Worm (Caenorhabditis elegans) whole organism, L1 larva: ENCODE results near the gene ell-1.

Source experiments
- Y116A8C.19 ChIP-seq: sonication (generic microtip); optimal IDR thresholded peaks from 2 replicates; lab custom pipeline; 2016; ENCODE audit warnings: missing compliant biosample characterization, missing genetic modification characterization, borderline replicate concordance
- alr-1 ChIP-seq: fragments of 200-800 bp; sonication (Bioruptor generic); optimal IDR thresholded peaks from 2 replicates; lab custom pipeline; 2018; ENCODE audit warnings: borderline replicate concordance, mild to moderate bottlenecking, missing genetic modification characterization, missing compliant biosample characterization
- aly-2 ChIP-seq: fragments of 150-350 bp; optimal IDR thresholded peaks from 2 replicates; lab custom pipeline; 2014; ENCODE audit warnings: missing biosample characterization, missing genetic modification characterization
- ama-1 ChIP-seq: fragments of 150-350 bp; optimal IDR thresholded peaks from 2 replicates; lab custom pipeline; 2014
- blmp-1 ChIP-seq: fragments of 150-350 bp; optimal IDR thresholded peaks from 2 replicates; lab custom pipeline; 2014; ENCODE audit warnings: missing biosample characterization, missing genetic modification characterization
- ceh-63 ChIP-seq: fragments of 200-800 bp; sonication (Bioruptor generic); optimal IDR thresholded peaks from 2 replicates; lab custom pipeline; 2018; ENCODE audit warnings: mild to moderate bottlenecking, missing genetic modification characterization, missing compliant biosample characterization
- ceh-8 ChIP-seq: fragments of 200-800 bp; sonication (Bioruptor generic); optimal IDR thresholded peaks from 2 replicates; lab custom pipeline; 2018; ENCODE audit warnings: mild to moderate bottlenecking, missing genetic modification characterization, moderate library complexity, missing compliant biosample characterization
- ceh-88 ChIP-seq: fragments of 200-800 bp; sonication (Bioruptor generic); IDR thresholded peaks from 2 replicates; pipeline ENCODE4 v1.3.6; 2022; ENCODE audit warnings: missing genetic modification characterization, missing compliant biosample characterization
- ceh-90 ChIP-seq: sonication (generic microtip); optimal IDR thresholded peaks from 2 replicates; lab custom pipeline; 2016; ENCODE audit warnings: missing genetic modification characterization, missing compliant biosample characterization
- ces-1 ChIP-seq: fragments of 150-350 bp; optimal IDR thresholded peaks from 2 replicates; lab custom pipeline; 2014; ENCODE audit warnings: missing biosample characterization, missing genetic modification reagents, missing genetic modification characterization
- dsc-1 ChIP-seq: sonication (generic microtip); optimal IDR thresholded peaks from 2 replicates; lab custom pipeline; 2016; ENCODE audit warnings: mild to moderate bottlenecking, missing genetic modification characterization, missing compliant biosample characterization
- efl-1 ChIP-seq, 4 experiments: fragments of 150-350 bp; optimal IDR thresholded peaks in 3 of 4; peaks in 1 of 4; 1 replicate in 1 of 4; 2 replicates in 3 of 4; lab custom pipeline; 2014; ENCODE audit warnings: missing biosample characterization in 2 of 4, missing genetic modification characterization in 2 of 4, missing genetic modification reagents in 2 of 4
- egl-13 ChIP-seq: sonication (generic microtip); optimal IDR thresholded peaks from 2 replicates; lab custom pipeline; 2016; ENCODE audit warnings: missing genotype, missing genetic modification reagents, missing genetic modification characterization, missing compliant biosample characterization
- elt-3 ChIP-seq, 6 experiments: fragments of 150-350 bp in 1 of 6; sonication (generic microtip); optimal IDR thresholded peaks; 2 replicates each; lab custom pipeline; 2017 to 2018; ENCODE audit warnings: missing biosample characterization in 6 of 6, missing genetic modification characterization in 6 of 6, inconsistent platforms in 1 of 6
- ets-5 ChIP-seq: fragments of 200-800 bp; sonication (Bioruptor generic); IDR thresholded peaks from 2 replicates; pipeline ENCODE4 v1.3.6; 2022; ENCODE audit warnings: missing genetic modification characterization, missing compliant biosample characterization
- fos-1 ChIP-seq: fragments of 150-350 bp; optimal IDR thresholded peaks from 2 replicates; lab custom pipeline; 2014; ENCODE audit warnings: missing biosample characterization, missing genetic modification characterization
- grh-1 ChIP-seq: fragments of 200-800 bp; sonication (Bioruptor generic); IDR thresholded peaks from 2 replicates; pipeline ENCODE4 v1.3.6; 2022; ENCODE audit warnings: missing genetic modification reagents, missing genetic modification characterization, missing compliant biosample characterization
- hlh-17 ChIP-seq: fragments of 200-800 bp; sonication (Bioruptor generic); optimal IDR thresholded peaks from 2 replicates; lab custom pipeline; 2018; ENCODE audit warnings: missing genetic modification characterization, mild to moderate bottlenecking, missing compliant biosample characterization, moderate library complexity, borderline replicate concordance
- irx-1 ChIP-seq: sonication (generic microtip); optimal IDR thresholded peaks from 2 replicates; lab custom pipeline; 2016; ENCODE audit warnings: missing genetic modification characterization, missing compliant biosample characterization
- lin-13 ChIP-seq: fragments of 150-350 bp; optimal IDR thresholded peaks from 2 replicates; lab custom pipeline; 2014; ENCODE audit warnings: missing biosample characterization, missing genetic modification reagents, missing genetic modification characterization
- lin-14 ChIP-seq: fragments of 200-800 bp; sonication (Bioruptor generic); optimal IDR thresholded peaks from 2 replicates; lab custom pipeline; 2018; ENCODE audit warnings: mild to moderate bottlenecking, missing genetic modification characterization, moderate library complexity, missing compliant biosample characterization
- lin-15B ChIP-seq: fragments of 150-350 bp; sonication (generic microtip); optimal IDR thresholded peaks from 3 replicates; lab custom pipeline; 2014; ENCODE audit warnings: missing biosample characterization, missing genetic modification characterization
- lin-35 ChIP-seq, 2 experiments: fragments of 150-350 bp; optimal IDR thresholded peaks; 2 replicates each; lab custom pipeline; 2014; ENCODE audit warnings: missing biosample characterization in 2 of 2, missing genetic modification characterization in 2 of 2, missing genetic modification reagents in 2 of 2
- mab-9 ChIP-seq: fragments of 200-800 bp; sonication (Bioruptor generic); IDR thresholded peaks from 2 replicates; pipeline ENCODE4 v1.3.6; 2022; ENCODE audit warnings: missing genetic modification reagents, missing genetic modification characterization, missing compliant biosample characterization
- mdl-1 ChIP-seq, 2 experiments: fragments of 150-350 bp; optimal IDR thresholded peaks; 2 replicates each; lab custom pipeline; 2014 to 2017; ENCODE audit warnings: missing biosample characterization in 2 of 2, missing genetic modification characterization in 2 of 2, inconsistent platforms in 1 of 2
- nhr-11 ChIP-seq: fragments of 150-350 bp; optimal IDR thresholded peaks from 2 replicates; lab custom pipeline; 2014; ENCODE audit warnings: missing biosample characterization, missing genetic modification characterization
- nhr-20 ChIP-seq: sonication (generic microtip); optimal IDR thresholded peaks from 2 replicates; lab custom pipeline; 2016; ENCODE audit warnings: mild to moderate bottlenecking, missing genetic modification characterization, missing compliant biosample characterization
- nhr-237 ChIP-seq: fragments of 150-350 bp; optimal IDR thresholded peaks from 2 replicates; lab custom pipeline; 2014; ENCODE audit warnings: missing biosample characterization, missing genetic modification characterization
- nhr-28 ChIP-seq: fragments of 150-350 bp; optimal IDR thresholded peaks from 2 replicates; lab custom pipeline; 2014; ENCODE audit warnings: missing biosample characterization, missing genetic modification characterization
- nhr-71 ChIP-seq: sonication (generic microtip); optimal IDR thresholded peaks from 2 replicates; lab custom pipeline; 2016; ENCODE audit warnings: mild to moderate bottlenecking, missing genetic modification characterization, moderate library complexity, missing compliant biosample characterization
- nhr-76 ChIP-seq: sonication (generic microtip); optimal IDR thresholded peaks from 2 replicates; lab custom pipeline; 2017; ENCODE audit warnings: missing biosample characterization, missing genetic modification characterization
- nhr-85 ChIP-seq: sonication (generic microtip); peaks from one replicate; lab custom pipeline; 2016; ENCODE audit warnings: missing genetic modification characterization, inconsistent platforms, missing compliant biosample characterization
- pax-3 ChIP-seq: fragments of 200-800 bp; sonication (Bioruptor generic); optimal IDR thresholded peaks from 2 replicates; lab custom pipeline; 2018; ENCODE audit warnings: mild to moderate bottlenecking, missing genetic modification characterization, moderate library complexity, missing compliant biosample characterization
- pqm-1 ChIP-seq: sonication (generic microtip); optimal IDR thresholded peaks from 3 replicates; lab custom pipeline; 2017; ENCODE audit warnings: missing biosample characterization, missing genetic modification characterization
- rnt-1 ChIP-seq: sonication (generic microtip); optimal IDR thresholded peaks from 2 replicates; lab custom pipeline; 2016; ENCODE audit warnings: mild to moderate bottlenecking, missing genetic modification characterization, moderate library complexity, missing compliant biosample characterization
- snpc-4 ChIP-seq: fragments of 150-350 bp; optimal IDR thresholded peaks from 2 replicates; lab custom pipeline; 2014; ENCODE audit warnings: missing biosample characterization, missing genetic modification characterization
- snu-23 ChIP-seq: sonication (generic microtip); optimal IDR thresholded peaks from 2 replicates; lab custom pipeline; 2016; ENCODE audit warnings: missing genetic modification characterization, missing compliant biosample characterization
- swsn-7 ChIP-seq: sonication (generic microtip); optimal IDR thresholded peaks from 2 replicates; lab custom pipeline; 2016; ENCODE audit warnings: missing genetic modification characterization, missing compliant biosample characterization
- tlp-1 ChIP-seq: fragments of 150-350 bp; optimal IDR thresholded peaks from 2 replicates; lab custom pipeline; 2014; ENCODE audit warnings: missing biosample characterization, missing genetic modification characterization
- unc-30 ChIP-seq: sonication (generic microtip); optimal IDR thresholded peaks from 2 replicates; lab custom pipeline; 2017; ENCODE audit warnings: missing biosample characterization, missing genetic modification characterization
- unc-62 ChIP-seq: fragments of 150-350 bp; optimal IDR thresholded peaks from 2 replicates; lab custom pipeline; 2014; ENCODE audit warnings: missing biosample characterization, missing genetic modification reagents, missing genetic modification characterization
- unc-86 ChIP-seq: sonication (generic microtip); optimal IDR thresholded peaks from 2 replicates; lab custom pipeline; 2016; ENCODE audit warnings: missing genetic modification characterization, missing compliant biosample characterization
- unc-98 ChIP-seq: fragments of 200-800 bp; sonication (Bioruptor generic); IDR thresholded peaks from 2 replicates; pipeline ENCODE4 v1.3.6; 2022; ENCODE audit warnings: missing genetic modification characterization, missing compliant biosample characterization
- vab-15 ChIP-seq: sonication (generic microtip); optimal IDR thresholded peaks from 2 replicates; lab custom pipeline; 2017; ENCODE audit warnings: missing genotype, mild to moderate bottlenecking, missing genetic modification characterization, missing compliant biosample characterization
- xbp-1 ChIP-seq: sonication (generic microtip); optimal IDR thresholded peaks from 2 replicates; lab custom pipeline; 2016; ENCODE audit warnings: missing genetic modification characterization, missing compliant biosample characterization
- zag-1 ChIP-seq: fragments of 150-350 bp; optimal IDR thresholded peaks from 2 replicates; lab custom pipeline; 2014; ENCODE audit warnings: missing biosample characterization, missing genetic modification characterization

Gene ell-1

DNA sequence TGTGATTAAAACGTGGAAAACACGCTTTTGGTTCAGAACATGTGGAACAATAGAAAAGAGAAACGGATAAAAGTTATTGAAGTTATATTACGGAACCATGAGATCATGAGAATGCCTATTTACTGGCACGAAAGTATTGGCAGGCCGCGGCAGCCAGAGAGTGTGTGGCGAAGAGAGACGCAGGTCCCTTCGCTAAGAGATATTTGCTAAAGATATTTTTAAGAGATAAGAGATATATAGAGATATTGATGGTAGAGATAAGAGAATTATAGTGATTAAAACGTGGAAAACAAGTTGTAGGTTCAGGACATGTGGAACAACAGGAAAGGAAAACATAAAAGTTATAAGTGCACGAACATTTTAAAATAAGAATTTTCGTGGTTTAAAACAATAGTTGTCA lies 43.6 kb downstream of the ell-1 start:
- TF ChIP-seq elt-3 (tag; optimal IDR thresholded peaks at IDR 0.05; lab: Kevin White, UChicago) (peak in 1 of 6 experiments; percentile 16), nhr-20 (peak; percentile 7), lin-14 (GFP tag; lab: Kevin White, UChicago) (peak; percentile 69), swsn-7 (tag; lab: Kevin White, UChicago) (no peak), nhr-85 (tag; lab: Kevin White, UChicago) (peak; percentile 73), nhr-237 (tag; lab: Kevin White, UChicago) (no peak), tlp-1 (no peak), ceh-88 (GFP tag; lab: Robert Waterston, UW) (no peak), vab-15 (no peak)

DNA sequence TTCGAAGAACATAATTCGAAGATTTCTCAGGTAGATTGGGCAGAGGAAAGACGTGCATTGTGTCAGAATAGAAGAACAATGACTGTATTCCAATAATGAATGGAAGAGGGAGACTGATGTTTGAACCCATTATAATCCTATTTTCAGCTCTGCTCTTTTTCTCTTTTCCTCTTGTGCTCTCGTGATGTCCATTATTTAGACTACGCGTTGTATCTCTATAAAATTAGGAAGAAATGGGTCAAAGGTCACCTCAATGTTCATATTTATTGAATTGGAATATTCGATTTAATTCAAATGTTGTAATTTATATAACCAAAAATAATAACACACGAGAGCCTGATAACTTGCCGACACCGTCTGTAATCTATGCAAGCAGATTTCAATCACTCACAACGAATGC lies 45.0 kb downstream of the ell-1 start, which contains the start of gene fbxb-74:
TSS of gene fbxb-74 (minus strand) at position 101 of the 400 bp plus-strand sequence.
- no peak for TF ChIP-seq lin-15B
- no peak for TF ChIP-seq ets-5
- TF ChIP-seq lin-13 = no peak
- TF ChIP-seq zag-1 (tag; lab: Kevin White, UChicago) = no peak

DNA sequence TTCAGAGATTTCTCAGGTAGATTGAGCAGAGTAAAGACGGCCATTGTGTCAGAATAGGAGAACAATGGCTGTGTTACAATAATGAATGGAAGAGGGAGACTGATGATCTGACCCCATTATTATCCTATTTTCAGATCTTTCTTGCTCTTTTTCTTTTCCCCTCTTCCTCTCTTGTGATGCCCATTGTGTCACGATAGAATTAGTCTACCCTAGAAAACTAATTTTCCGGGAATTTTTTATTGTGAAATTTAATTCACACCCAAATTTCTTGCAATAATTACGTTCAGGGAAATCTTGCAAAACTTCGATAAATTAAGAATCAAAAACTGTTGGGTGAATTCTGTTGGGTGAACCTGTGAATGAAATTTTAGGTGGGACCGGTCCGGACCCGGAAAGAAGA lies 46.9 kb downstream of the ell-1 start, which contains the start of gene fbxb-75:
TSS of gene fbxb-75 (minus strand) at position 101 of the 400 bp plus-strand sequence.
- no peak for TF ChIP-seq rnt-1 (tag; lab: Kevin White, UChicago)
- no peak for TF ChIP-seq ces-1

DNA sequence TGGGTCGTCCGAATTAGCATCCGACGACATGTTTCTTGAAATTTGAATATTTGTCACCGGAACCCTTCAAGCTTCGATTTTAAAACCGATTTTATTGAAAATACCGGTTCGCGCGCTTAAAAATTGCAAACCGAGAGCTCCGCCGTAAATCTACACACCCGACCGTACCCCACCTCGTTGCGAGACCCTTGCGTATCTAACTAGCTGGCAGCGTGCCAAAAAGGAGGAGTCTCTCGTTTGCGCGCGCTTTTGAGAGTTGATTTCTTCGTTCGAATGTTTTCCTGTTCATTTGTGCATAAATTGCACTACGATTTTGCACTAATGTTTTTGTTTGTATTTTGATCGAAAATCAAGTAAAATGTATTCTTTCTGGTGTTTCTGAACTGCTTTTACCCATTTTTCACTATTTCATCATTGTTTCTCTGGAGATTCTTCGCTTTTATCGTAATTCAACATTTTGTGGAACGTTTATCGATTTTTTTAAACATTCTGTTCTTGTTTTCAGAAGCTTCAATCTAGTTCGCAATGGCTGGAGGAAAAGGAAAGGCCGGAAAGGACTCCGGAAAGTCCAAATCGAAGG lies 51.6 kb downstream of the ell-1 start, which contains the start of the genes wapl-1 and htz-1:
TSS of gene wapl-1 (minus strand) at position 30 of the 580 bp plus-strand sequence.
TSS of gene htz-1 (plus strand) at position 506 of the 580 bp plus-strand sequence.
- TF ChIP-seq grh-1 (GFP tag; lab: Robert Waterston, UW) = peak; percentile 94
- no peak for TF ChIP-seq hlh-17 (GFP tag; lab: Kevin White, UChicago)
- peak; percentile 95 for TF ChIP-seq dsc-1 (tag; lab: Kevin White, UChicago)
- TF ChIP-seq irx-1 = peak; percentile 91
- TF ChIP-seq rnt-1 (tag; lab: Kevin White, UChicago) = peak; percentile 96
- TF ChIP-seq mdl-1 (tag; optimal IDR thresholded peaks at IDR 0.05; lab: Kevin White, UChicago) = peak in 1 of 2 experiments; percentile 94
- peak; percentile 71 for TF ChIP-seq ama-1 (lab: Kevin White, UChicago)
- TF ChIP-seq unc-86 = peak; percentile 98
- TF ChIP-seq vab-15 = peak; percentile 88
- TF ChIP-seq Y116A8C.19 = no peak
- peak; percentile 96 for TF ChIP-seq efl-1 (optimal IDR thresholded peaks at IDR 0.05; lab: Kevin White, UChicago)
- peak; percentile 92 to 99 for TF ChIP-seq efl-1 (GFP tag; optimal IDR thresholded peaks at IDR 0.05 in 1 of 2; lab: Kevin White, UChicago)
- TF ChIP-seq fos-1 (tag; lab: Kevin White, UChicago) = peak; percentile 92
- TF ChIP-seq nhr-11 (tag; lab: Kevin White, UChicago) = peak; percentile 86
- TF ChIP-seq snpc-4 = peak; percentile 84
- peak; percentile 98 for TF ChIP-seq snu-23 (GFP tag; lab: Kevin White, UChicago)
- TF ChIP-seq blmp-1 (tag; lab: Kevin White, UChicago) = peak; percentile 86
- peak; percentile 96 to 98 for TF ChIP-seq lin-35 (GFP tag; optimal IDR thresholded peaks at IDR 0.05; lab: Kevin White, UChicago)
- peak; percentile 43 to 92 (median 80) for TF ChIP-seq elt-3 (tag; optimal IDR thresholded peaks at IDR 0.05; lab: Kevin White, UChicago)
- no peak for TF ChIP-seq unc-30
- peak; percentile 91 for TF ChIP-seq ceh-8 (GFP tag; lab: Kevin White, UChicago)
- no peak for TF ChIP-seq alr-1 (tag; lab: Kevin White, UChicago)
- TF ChIP-seq unc-62 (GFP tag; lab: Kevin White, UChicago) = no peak
- TF ChIP-seq pax-3 = peak; percentile 95
- TF ChIP-seq mab-9 (GFP tag; lab: Robert Waterston, UW) = peak; percentile 85
- no peak for TF ChIP-seq nhr-76
- TF ChIP-seq nhr-28 (tag; lab: Kevin White, UChicago) = no peak
- TF ChIP-seq aly-2 (tag; lab: Kevin White, UChicago) = peak; percentile 34
- no peak for TF ChIP-seq unc-98 (GFP tag; lab: Robert Waterston, UW)
- no peak for TF ChIP-seq ces-1
- TF ChIP-seq egl-13 = peak; percentile 90
- TF ChIP-seq ceh-90 (tag; lab: Kevin White, UChicago) = peak; percentile 13
- TF ChIP-seq ceh-63 (GFP tag; lab: Kevin White, UChicago) = no peak
- peak; percentile 98 for TF ChIP-seq xbp-1 (tag; lab: Kevin White, UChicago)
- no peak for TF ChIP-seq pqm-1
- TF ChIP-seq lin-15B = peak; percentile 96
- TF ChIP-seq nhr-71 (tag; lab: Kevin White, UChicago) = peak; percentile 98
